Worm (Caenorhabditis elegans): Measurements from ENCODE around the gene lev-9.

ce11 chrX:6337951-6338350, 46.4 kb upstream of the lev-9 start, which contains the start of gene C03B1.13:
- TF ChIP-seq lin-13 (GFP tag; optimal IDR thresholded peaks at IDR 0.05) (no peak), lsy-2 (tag; optimal IDR thresholded peaks at IDR 0.05) (no peak), lin-39 (tag; optimal IDR thresholded peaks at IDR 0.05) (no peak), Y5F2A.4 (GFP tag; optimal IDR thresholded peaks at IDR 0.05) (no peak), snpc-1.2 (GFP tag; IDR thresholded peaks at IDR 0.05) (no peak), unc-62 (GFP tag; optimal IDR thresholded peaks at IDR 0.05 in 1 of 2) (no peak), unc-62 (tag; optimal IDR thresholded peaks at IDR 0.05) (no peak), lin-15B (tag; optimal IDR thresholded peaks at IDR 0.05) (no peak)
